Fruit fly (Drosophila melanogaster) whole organism, wandering third instar larva: Measurements from ENCODE around the gene Lcp65Aa.
A peak's percentile ranks its signal among the peaks of the same experiment; 100 is the strongest.

Source experiments
- Abd-B ChIP-seq: fragments of >200 bp; optimal IDR thresholded peaks from 2 replicates; lab custom pipeline; 2017; ENCODE audit warnings: missing biosample characterization, missing genetic modification characterization
- CG32264 ChIP-seq: fragments of 200-800 bp; sonication (Bioruptor generic); optimal IDR thresholded peaks from 2 replicates; lab custom pipeline; 2016; ENCODE audit warnings: missing biosample characterization, missing genetic modification characterization
- CG9705 ChIP-seq: fragments of 200-800 bp; sonication (Bioruptor generic); optimal IDR thresholded peaks from 2 replicates; lab custom pipeline; 2018; ENCODE audit warnings: missing biosample characterization, mild to moderate bottlenecking, missing genetic modification characterization
- CrebA ChIP-seq: fragments of 200-800 bp; sonication (Bioruptor generic); optimal IDR thresholded peaks from 2 replicates; lab custom pipeline; 2016; ENCODE audit warnings: missing biosample characterization, mild to moderate bottlenecking, missing genetic modification characterization, borderline replicate concordance
- Dfd ChIP-seq: fragments of >200 bp; optimal IDR thresholded peaks from 2 replicates; lab custom pipeline; 2017; ENCODE audit warnings: missing biosample characterization, missing genetic modification characterization
- Dif ChIP-seq: fragments of 200-275, 200-300 bp; sonication (Bioruptor generic); optimal IDR thresholded peaks from 2 replicates; lab custom pipeline; 2018; ENCODE audit warnings: missing biosample characterization, missing genetic modification characterization; ENCODE audit not compliant: partially characterized antibody
- GATAd ChIP-seq: sonication (Bioruptor generic); optimal IDR thresholded peaks from 2 replicates; lab custom pipeline; 2016; ENCODE audit warnings: missing biosample characterization, missing genetic modification characterization
- HLH106 ChIP-seq: fragments of 200-800 bp; optimal IDR thresholded peaks from 3 replicates; lab custom pipeline; 2019; ENCODE audit warnings: missing biosample characterization, mild to moderate bottlenecking, missing genetic modification characterization, moderate library complexity
- Hnf4 ChIP-seq: fragments of 200-800 bp; sonication (Bioruptor generic); optimal IDR thresholded peaks from 2 replicates; lab custom pipeline; 2016; ENCODE audit warnings: missing biosample characterization, mild to moderate bottlenecking, missing genetic modification characterization
- Hr78 ChIP-seq: fragments of >200 bp; optimal IDR thresholded peaks from 2 replicates; lab custom pipeline; 2017; ENCODE audit warnings: missing biosample characterization, missing genetic modification characterization
- Hr83 ChIP-seq: fragments of 200-300 bp; sonication (Bioruptor generic); optimal IDR thresholded peaks from 2 replicates; lab custom pipeline; 2016; ENCODE audit warnings: missing biosample characterization, mild to moderate bottlenecking, missing genetic modification characterization, moderate library complexity; ENCODE audit not compliant: poor library complexity, severe bottlenecking
- Jra ChIP-seq: sonication (Bioruptor generic); optimal IDR thresholded peaks from 2 replicates; lab custom pipeline; 2016; ENCODE audit warnings: missing biosample characterization, missing genetic modification characterization
- Mio ChIP-seq: sonication (Bioruptor generic); optimal IDR thresholded peaks from 2 replicates; lab custom pipeline; 2016; ENCODE audit warnings: missing biosample characterization, missing genetic modification characterization
- Myc ChIP-seq: fragments of >200 bp; optimal IDR thresholded peaks from 2 replicates; lab custom pipeline; 2017
- N ChIP-seq: fragments of >200 bp; optimal IDR thresholded peaks from 2 replicates; lab custom pipeline; 2018; ENCODE audit warnings: missing biosample characterization, missing external identifiers, missing genetic modification characterization
- OdsH ChIP-seq: fragments of 200-800 bp; sonication (Bioruptor generic); optimal IDR thresholded peaks from 2 replicates; lab custom pipeline; 2016; ENCODE audit warnings: missing biosample characterization, mild to moderate bottlenecking, missing genetic modification characterization
- Rel ChIP-seq, 2 experiments: fragments of 200-800 bp; sonication (Bioruptor generic) in 1 of 2; optimal IDR thresholded peaks; 2 replicates in 1 of 2; 3 replicates in 1 of 2; lab custom pipeline; 2016 to 2019; ENCODE audit warnings: mild to moderate bottlenecking in 2 of 2, missing biosample characterization in 2 of 2, missing genetic modification characterization in 2 of 2, moderate library complexity in 1 of 2
- Sp1 ChIP-seq: fragments of 200-800 bp; sonication (Bioruptor generic); optimal IDR thresholded peaks from 3 replicates; lab custom pipeline; 2019; ENCODE audit warnings: missing biosample characterization, mild to moderate bottlenecking, missing genetic modification characterization, moderate library complexity
- Vsx2 ChIP-seq: fragments of 200-300, 225-300 bp; sonication (Bioruptor generic); optimal IDR thresholded peaks from 2 replicates; lab custom pipeline; 2018; ENCODE audit warnings: missing biosample characterization, missing genetic modification characterization; ENCODE audit not compliant: partially characterized antibody
- br ChIP-seq: fragments of 200-800 bp; sonication (Bioruptor generic); optimal IDR thresholded peaks from 2 replicates; lab custom pipeline; 2016; ENCODE audit warnings: missing biosample characterization, missing genetic modification characterization
- brk ChIP-seq: fragments of 200-800 bp; sonication (Bioruptor generic); optimal IDR thresholded peaks from 2 replicates; lab custom pipeline; 2016; ENCODE audit warnings: missing biosample characterization, mild to moderate bottlenecking, missing genetic modification characterization
- dl ChIP-seq, 2 experiments: fragments of 175-275, 200-275 bp in 1 of 2; fragments of 200-275 bp in 1 of 2; sonication (Bioruptor generic); optimal IDR thresholded peaks; lab custom pipeline; 2018; ENCODE audit warnings: mild to moderate bottlenecking in 2 of 2, missing biosample characterization in 2 of 2, missing genetic modification characterization in 2 of 2, moderate library complexity in 2 of 2; ENCODE audit not compliant: partially characterized antibody in 2 of 2, insufficient read depth in 1 of 2
- dmrt93B ChIP-seq: fragments of 200-800 bp; sonication (Bioruptor generic); optimal IDR thresholded peaks from 2 replicates; lab custom pipeline; 2018; ENCODE audit warnings: missing biosample characterization, mild to moderate bottlenecking, missing genetic modification characterization
- dsf ChIP-seq: sonication (Bioruptor generic); optimal IDR thresholded peaks from 2 replicates; lab custom pipeline; 2016; ENCODE audit warnings: missing biosample characterization, missing genetic modification characterization, borderline replicate concordance
- ey ChIP-seq: fragments of 200-800 bp; sonication (Bioruptor generic); optimal IDR thresholded peaks from 2 replicates; lab custom pipeline; 2016; ENCODE audit warnings: missing biosample characterization, missing genetic modification characterization
- foxo ChIP-seq, 2 experiments: fragments of 200-800 bp; sonication (Bioruptor generic); optimal IDR thresholded peaks; 2 replicates in 1 of 2; 3 replicates in 1 of 2; lab custom pipeline; 2016 to 2017; ENCODE audit warnings: missing biosample characterization in 2 of 2, missing genetic modification characterization in 2 of 2
- fru ChIP-seq: fragments of 200-800 bp; sonication (Bioruptor generic); optimal IDR thresholded peaks from 3 replicates; lab custom pipeline; 2016; ENCODE audit warnings: missing biosample characterization, mild to moderate bottlenecking, missing genetic modification characterization
- h ChIP-seq: fragments of 200-800 bp; sonication (Bioruptor generic); optimal IDR thresholded peaks from 3 replicates; lab custom pipeline; 2016; ENCODE audit warnings: missing biosample characterization, mild to moderate bottlenecking, missing genetic modification characterization
- jim ChIP-seq: fragments of 175-275, 200-325 bp; sonication (Bioruptor generic); optimal IDR thresholded peaks from 2 replicates; lab custom pipeline; 2016; ENCODE audit warnings: missing biosample characterization, mild to moderate bottlenecking, missing genetic modification characterization
- lola ChIP-seq: fragments of >200 bp; optimal IDR thresholded peaks from 2 replicates; lab custom pipeline; 2017; ENCODE audit warnings: missing biosample characterization, missing genetic modification characterization
- pan ChIP-seq: fragments of >200 bp; optimal IDR thresholded peaks from 2 replicates; lab custom pipeline; 2017
- psq ChIP-seq: fragments of 200-800 bp; sonication (Bioruptor generic); optimal IDR thresholded peaks from 3 replicates; lab custom pipeline; 2017; ENCODE audit warnings: missing biosample characterization, mild to moderate bottlenecking, missing genetic modification characterization, moderate library complexity
- rgr ChIP-seq: fragments of 200-800 bp; sonication (Bioruptor generic); optimal IDR thresholded peaks from 3 replicates; lab custom pipeline; 2016; ENCODE audit warnings: missing biosample characterization, mild to moderate bottlenecking, missing genetic modification characterization
- sage ChIP-seq: fragments of 200-800 bp; sonication (Bioruptor generic); optimal IDR thresholded peaks from 2 replicates; lab custom pipeline; 2016; ENCODE audit warnings: missing biosample characterization, mild to moderate bottlenecking, missing genetic modification characterization
- sv ChIP-seq: fragments of 200-800 bp; sonication (Bioruptor generic); optimal IDR thresholded peaks from 3 replicates; lab custom pipeline; 2016; ENCODE audit warnings: missing biosample characterization, missing genetic modification characterization
- tai ChIP-seq: sonication (Bioruptor generic); optimal IDR thresholded peaks from 2 replicates; lab custom pipeline; 2016; ENCODE audit warnings: missing biosample characterization, missing genetic modification characterization
- usp ChIP-seq: fragments of >200 bp; optimal IDR thresholded peaks from 2 replicates; lab custom pipeline; 2017; ENCODE audit warnings: missing biosample characterization, missing genetic modification characterization
- woc ChIP-seq: sonication (Bioruptor generic); optimal IDR thresholded peaks from 2 replicates; lab custom pipeline; 2016; ENCODE audit warnings: missing biosample characterization, mild to moderate bottlenecking, missing genetic modification characterization

The Lcp65Aa gene

DNA sequence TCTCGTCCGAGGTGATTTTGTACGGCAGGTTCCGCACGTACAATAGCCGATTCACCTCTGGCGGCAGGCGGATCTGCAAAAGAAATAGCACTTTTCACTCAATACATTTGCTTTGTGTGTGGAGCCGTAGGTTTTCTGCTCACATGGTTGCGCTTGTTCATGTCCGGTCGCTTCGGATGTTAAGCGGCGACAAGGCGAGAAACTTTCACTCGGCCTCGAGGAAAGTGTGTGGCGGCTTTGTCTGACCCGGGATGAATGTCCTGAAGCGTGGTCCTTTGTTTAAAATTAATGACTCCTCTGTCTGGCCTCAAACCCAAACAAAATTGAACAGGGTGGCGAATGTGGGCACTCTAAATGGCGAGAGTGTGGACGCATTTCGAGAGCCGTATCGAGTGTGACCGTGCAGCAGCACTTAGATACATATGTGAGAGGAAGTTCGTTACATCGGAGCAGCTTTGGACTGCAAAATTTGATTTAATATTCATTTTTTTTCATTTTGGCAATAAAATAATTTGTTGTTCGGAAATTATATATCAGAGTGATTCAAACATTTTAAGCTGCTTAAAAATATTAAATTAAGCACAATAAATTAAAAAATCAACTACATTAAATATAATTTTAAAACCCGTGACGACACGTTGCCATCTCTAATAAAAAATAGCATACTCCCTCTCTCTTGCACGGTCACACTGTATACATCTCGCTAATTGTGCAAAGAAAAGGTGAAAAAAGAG lies 41.9 kb downstream of the Lcp65Aa start, which contains the start of the genes Sf3b6 and Tnpo:
Gene Sf3b6, minus strand, starts transcription at position 358 of the 734 bp plus-strand sequence.
Gene Tnpo, plus strand, starts transcription at position 659 of the 734 bp plus-strand sequence.
- TF ChIP-seq GATAd (GFP tag; lab: Kevin White, UChicago) (no peak), Hnf4 (GFP tag; lab: Kevin White, UChicago) (peak; percentile 73), CG9705 (GFP tag; lab: Kevin White, UChicago) (peak; percentile 82), dsf (GFP tag; lab: Kevin White, UChicago) (peak; percentile 55), woc (peak; percentile 88), br (GFP tag; lab: Kevin White, UChicago) (no peak), Dfd (GFP tag; lab: Kevin White, UChicago) (no peak), N (GFP tag; lab: Kevin White, UChicago) (no peak), CG32264 (GFP tag; lab: Kevin White, UChicago) (no peak), CrebA (no peak), fru (GFP tag; lab: Kevin White, UChicago) (no peak), brk (GFP tag; lab: Kevin White, UChicago) (no peak), dmrt93B (GFP tag; lab: Kevin White, UChicago) (peak; percentile 84), jim (GFP tag; lab: Kevin White, UChicago) (no peak), lola (GFP tag; lab: Kevin White, UChicago) (no peak), HLH106 (tag; lab: Kevin White, UChicago) (peak; percentile 91), pan (lab: Kevin White, UChicago) (no peak), tai (GFP tag; lab: Kevin White, UChicago) (no peak), h (peak; percentile 87), Rel (GFP tag; optimal IDR thresholded peaks at IDR 0.05; lab: Kevin White, UChicago) (no peak), Rel (tag; optimal IDR thresholded peaks at IDR 0.05; lab: Kevin White, UChicago) (peak; percentile 26), Myc (lab: Kevin White, UChicago) (peak; percentile 12), Abd-B (GFP tag; lab: Kevin White, UChicago) (no peak), Dif (GFP tag; lab: Kevin White, UChicago) (no peak), Mio (no peak), usp (GFP tag; lab: Kevin White, UChicago) (no peak), sage (GFP tag; lab: Kevin White, UChicago) (no peak), Vsx2 (no peak), Sp1 (peak; percentile 83), psq (GFP tag; lab: Kevin White, UChicago) (peak; percentile 83), foxo (GFP tag; optimal IDR thresholded peaks at IDR 0.05; lab: Kevin White, UChicago) (peak in 1 of 2 experiments; percentile 88), Jra (GFP tag; lab: Kevin White, UChicago) (peak; percentile 54), rgr (GFP tag; lab: Kevin White, UChicago) (peak; percentile 86), OdsH (GFP tag; lab: Kevin White, UChicago) (peak; percentile 80), sv (GFP tag; lab: Kevin White, UChicago) (peak; percentile 78), Hr78 (GFP tag; lab: Kevin White, UChicago) (no peak), Hr83 (GFP tag; lab: Kevin White, UChicago) (peak; percentile 34), ey (GFP tag; lab: Kevin White, UChicago) (peak; percentile 80), dl (GFP tag; optimal IDR thresholded peaks at IDR 0.05; lab: Kevin White, UChicago; ENCODE audit: insufficient read depth in 1 of 2, partially characterized antibody in 2 of 2) (no peak)

DNA sequence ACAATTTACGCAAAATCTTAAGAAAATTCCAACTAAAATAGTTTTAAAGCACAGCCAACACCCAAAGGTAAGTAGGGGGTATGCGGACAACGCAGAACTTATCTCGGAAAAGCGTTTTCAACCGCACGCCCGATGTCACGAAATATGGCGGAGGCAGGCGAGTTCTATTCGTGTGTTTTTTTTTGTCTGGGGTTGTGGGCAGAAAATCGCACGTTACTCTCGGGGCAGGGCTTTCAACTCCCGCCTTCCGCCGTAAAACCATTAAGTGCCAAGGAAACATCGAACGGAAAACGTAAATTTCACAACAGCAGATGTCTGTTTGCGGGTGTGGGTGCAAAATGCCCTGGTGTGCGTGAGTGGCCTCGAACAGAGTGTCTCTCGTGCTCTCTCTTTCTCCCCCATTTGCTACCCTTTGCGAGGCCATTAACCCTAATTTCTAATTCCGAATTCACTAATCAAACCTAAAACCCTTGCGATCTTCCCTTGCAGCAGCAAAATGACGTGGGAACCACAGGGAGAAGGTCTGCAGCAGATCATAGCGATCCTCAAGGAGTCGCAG lies 42.5 kb downstream of the Lcp65Aa start:
- TF ChIP-seq tai (GFP tag; lab: Kevin White, UChicago) (no peak), sv (GFP tag; lab: Kevin White, UChicago) (no peak), Myc (lab: Kevin White, UChicago) (no peak), CG9705 (GFP tag; lab: Kevin White, UChicago) (no peak), brk (GFP tag; lab: Kevin White, UChicago) (no peak), CrebA (no peak), Jra (GFP tag; lab: Kevin White, UChicago) (no peak), usp (GFP tag; lab: Kevin White, UChicago) (no peak), lola (GFP tag; lab: Kevin White, UChicago) (no peak), Dfd (GFP tag; lab: Kevin White, UChicago) (no peak), Vsx2 (no peak), foxo (GFP tag; optimal IDR thresholded peaks at IDR 0.05; lab: Kevin White, UChicago) (no peak), dsf (GFP tag; lab: Kevin White, UChicago) (no peak), Dif (GFP tag; lab: Kevin White, UChicago) (no peak), fru (GFP tag; lab: Kevin White, UChicago) (no peak), dl (GFP tag; optimal IDR thresholded peaks at IDR 0.05; lab: Kevin White, UChicago; ENCODE audit: insufficient read depth in 1 of 2, partially characterized antibody in 2 of 2) (no peak), CG32264 (GFP tag; lab: Kevin White, UChicago) (no peak), Hr78 (GFP tag; lab: Kevin White, UChicago) (no peak), GATAd (GFP tag; lab: Kevin White, UChicago) (no peak), Hr83 (GFP tag; lab: Kevin White, UChicago) (no peak)
